Fruit fly (Drosophila melanogaster) whole organism, embryonic: Measurements from ENCODE around the gene CG10038.

ENCODE experiments used
- ATbp ChIP-seq: fragments of 200-800 bp; sonication (Bioruptor generic); optimal IDR thresholded peaks from 2 replicates; lab custom pipeline; 2017; ENCODE audit warnings: missing biosample characterization, mild to moderate bottlenecking, missing genetic modification characterization, missing genetic modification reagents
- Adf1 ChIP-seq: fragments of 200-800 bp; sonication (Bioruptor generic); IDR thresholded peaks from 2 replicates; pipeline ENCODE4 v1.3.6; 2022; ENCODE audit warnings: missing biosample characterization, missing genetic modification characterization
- Atf3 ChIP-seq: fragments of 200-800 bp; sonication (Bioruptor generic); optimal IDR thresholded peaks from 3 replicates; lab custom pipeline; 2016; ENCODE audit warnings: missing biosample characterization, missing genetic modification characterization
- BEAF-32 ChIP-seq: fragments of 200-800 bp; sonication (Bioruptor generic); optimal IDR thresholded peaks from 3 replicates; lab custom pipeline; 2017; ENCODE audit warnings: missing biosample characterization, missing genetic modification characterization, mild to moderate bottlenecking, moderate library complexity, missing genetic modification reagents
- Blimp-1 ChIP-seq: fragments of 200-800 bp; sonication (Bioruptor generic); optimal IDR thresholded peaks from 3 replicates; lab custom pipeline; 2018; ENCODE audit warnings: missing biosample characterization, missing genetic modification characterization, mild to moderate bottlenecking, moderate library complexity, missing genetic modification reagents
- CG10543 ChIP-seq: fragments of 200-800 bp; sonication (Bioruptor generic); optimal IDR thresholded peaks from 3 replicates; lab custom pipeline; 2017; ENCODE audit warnings: missing biosample characterization, mild to moderate bottlenecking, missing genetic modification characterization, moderate library complexity
- CG10959 ChIP-seq: fragments of 200-800 bp; sonication (Bioruptor generic); IDR thresholded peaks from 2 replicates; pipeline ENCODE4 v1.3.6; 2022; ENCODE audit warnings: missing biosample characterization, missing genetic modification characterization
- CG10979 ChIP-seq: fragments of 200-800 bp; sonication (Bioruptor generic); optimal IDR thresholded peaks from 2 replicates; lab custom pipeline; 2018; ENCODE audit warnings: missing biosample characterization, mild to moderate bottlenecking, missing genetic modification characterization, moderate library complexity
- CG13287 ChIP-seq: fragments of 200-800 bp; sonication (Bioruptor generic); IDR thresholded peaks from 2 replicates; pipeline ENCODE4 v1.3.6; 2022; ENCODE audit warnings: missing biosample characterization, missing genetic modification characterization; ENCODE audit not compliant: partially characterized antibody
- CG1647 ChIP-seq: fragments of 200-800 bp; sonication (Bioruptor generic); optimal IDR thresholded peaks from 3 replicates; lab custom pipeline; 2016; ENCODE audit warnings: missing biosample characterization, missing genetic modification characterization
- CG3281 ChIP-seq: fragments of 200-800 bp; sonication (Bioruptor generic); optimal IDR thresholded peaks from 3 replicates; lab custom pipeline; 2017; ENCODE audit warnings: missing biosample characterization, mild to moderate bottlenecking, missing genetic modification characterization
- CG4854 ChIP-seq: fragments of 200-800 bp; sonication (Bioruptor generic); optimal IDR thresholded peaks from 2 replicates; lab custom pipeline; 2016; ENCODE audit warnings: missing biosample characterization, missing genetic modification characterization, inconsistent platforms
- CG6689 ChIP-seq: fragments of 200-800 bp; sonication (Bioruptor generic); IDR thresholded peaks from 2 replicates; pipeline ENCODE4 v1.3.6; 2022; ENCODE audit warnings: missing biosample characterization, missing genetic modification characterization
- CG7786 ChIP-seq: fragments of 200-800 bp; sonication (Bioruptor generic); optimal IDR thresholded peaks from 2 replicates; lab custom pipeline; 2016; ENCODE audit warnings: missing biosample characterization, missing genetic modification characterization
- CG8478 ChIP-seq: fragments of >200 bp; optimal IDR thresholded peaks from 2 replicates; lab custom pipeline; 2018
- CG9609 ChIP-seq: fragments of 200-800 bp; sonication (Bioruptor generic); optimal IDR thresholded peaks from 3 replicates; lab custom pipeline; 2016; ENCODE audit warnings: missing biosample characterization, missing genetic modification characterization
- CkIIα-i1 ChIP-seq: fragments of 200-800 bp; sonication (Bioruptor generic); IDR thresholded peaks from 2 replicates; pipeline ENCODE4 v1.3.6; 2022; ENCODE audit warnings: missing biosample characterization, missing genetic modification characterization
- Doc2 ChIP-seq: fragments of 200-800 bp; sonication (Bioruptor generic); IDR thresholded peaks from 2 replicates; pipeline ENCODE4 v1.3.6; 2022; ENCODE audit warnings: missing biosample characterization, missing genetic modification characterization
- Ets65A ChIP-seq: fragments of 200-800 bp; sonication (Bioruptor generic); peaks from one replicate; lab custom pipeline; 2016; ENCODE audit warnings: missing biosample characterization, missing genetic modification characterization
- Fer1 ChIP-seq: fragments of 200-800 bp; sonication (Bioruptor generic); optimal IDR thresholded peaks from 2 replicates; lab custom pipeline; 2017; ENCODE audit warnings: missing biosample characterization, mild to moderate bottlenecking, missing genetic modification characterization
- Hand ChIP-seq: fragments of 200-800 bp; sonication (Bioruptor generic); optimal IDR thresholded peaks from 2 replicates; lab custom pipeline; 2017; ENCODE audit warnings: mild to moderate bottlenecking, missing biosample characterization, missing genetic modification reagents, missing genetic modification characterization
- Hr3 ChIP-seq: fragments of 200-800 bp; sonication (Bioruptor generic); optimal IDR thresholded peaks from 3 replicates; lab custom pipeline; 2016; ENCODE audit warnings: missing biosample characterization, missing genetic modification characterization
- Jarid2 ChIP-seq: fragments of 200-800 bp; sonication (Bioruptor generic); optimal IDR thresholded peaks from 3 replicates; lab custom pipeline; 2017; ENCODE audit warnings: mild to moderate bottlenecking, missing biosample characterization, missing genetic modification reagents, missing genetic modification characterization
- MBD-R2 ChIP-seq: fragments of 200-800 bp; sonication (Bioruptor generic); IDR thresholded peaks from 2 replicates; pipeline ENCODE4 v1.3.6; 2022; ENCODE audit warnings: missing biosample characterization, missing genetic modification characterization
- Mad ChIP-seq: fragments of 200-800 bp; sonication (Bioruptor generic); optimal IDR thresholded peaks from 2 replicates; lab custom pipeline; 2016; ENCODE audit warnings: missing biosample characterization, missing genetic modification characterization
- Mrtf ChIP-seq: fragments of 200-800 bp; sonication (Bioruptor generic); IDR thresholded peaks from 3 replicates; pipeline ENCODE4 v1.3.6; 2022; ENCODE audit warnings: missing biosample characterization, missing genetic modification characterization
- Opbp ChIP-seq: fragments of 200-800 bp; sonication (Bioruptor generic); IDR thresholded peaks from 3 replicates; pipeline ENCODE4 v1.3.6; 2022; ENCODE audit warnings: missing biosample characterization, missing genetic modification characterization; ENCODE audit not compliant: partially characterized antibody
- Rfx ChIP-seq: fragments of 200-800 bp; sonication (Bioruptor generic); IDR thresholded peaks from 2 replicates; pipeline ENCODE4 v1.3.6; 2022; ENCODE audit warnings: missing biosample characterization, missing genetic modification characterization
- TFAM ChIP-seq: fragments of 200-800 bp; sonication (Bioruptor generic); optimal IDR thresholded peaks from 2 replicates; lab custom pipeline; 2017; ENCODE audit warnings: missing biosample characterization, missing genetic modification characterization, inconsistent platforms
- Taf1 ChIP-seq: fragments of 200-800 bp; sonication (Bioruptor generic); IDR thresholded peaks from 2 replicates; pipeline ENCODE4 v1.3.6; 2022; ENCODE audit warnings: missing biosample characterization, missing genetic modification characterization
- Trl ChIP-seq, 3 experiments: fragments of >200 bp in 2 of 3; fragments of 200-800 bp in 1 of 3; sonication (Bioruptor generic) in 1 of 3; optimal IDR thresholded peaks; 2 replicates in 1 of 3; 3 replicates in 2 of 3; lab custom pipeline; 2016 to 2017; ENCODE audit warnings: missing biosample characterization in 1 of 3, missing genetic modification characterization in 1 of 3
- Xbp1 ChIP-seq: fragments of 200-800 bp; sonication (Bioruptor generic); optimal IDR thresholded peaks from 3 replicates; lab custom pipeline; 2016; ENCODE audit warnings: missing biosample characterization, mild to moderate bottlenecking, missing genetic modification characterization
- chn ChIP-seq: fragments of 200-800 bp; sonication (Bioruptor generic); optimal IDR thresholded peaks from 2 replicates; lab custom pipeline; 2016; ENCODE audit warnings: missing biosample characterization, missing genetic modification characterization
- fu2 ChIP-seq: fragments of 200-800 bp; sonication (Bioruptor generic); optimal IDR thresholded peaks from 2 replicates; lab custom pipeline; 2016; ENCODE audit warnings: missing biosample characterization, missing genetic modification characterization
- ham ChIP-seq: fragments of 200-800 bp; sonication (Bioruptor generic); IDR thresholded peaks from 2 replicates; pipeline ENCODE4 v1.3.6; 2022; ENCODE audit warnings: missing biosample characterization, missing genetic modification characterization
- hkb ChIP-seq, 2 experiments: fragments of 200-800 bp in 1 of 2; fragments of >200 bp in 1 of 2; sonication (Bioruptor generic) in 1 of 2; IDR thresholded peaks in 1 of 2; optimal IDR thresholded peaks in 1 of 2; 2 replicates each; pipeline versions ENCODE4 v1.3.6 to Lab custom; 2017 to 2022; ENCODE audit warnings: missing biosample characterization in 1 of 2, missing genetic modification characterization in 1 of 2
- kni ChIP-seq: fragments of 200-800 bp; sonication (Bioruptor generic); optimal IDR thresholded peaks from 3 replicates; lab custom pipeline; 2017; ENCODE audit warnings: mild to moderate bottlenecking, missing biosample characterization, missing genetic modification reagents, missing genetic modification characterization
- lab ChIP-seq: fragments of 200-800 bp; sonication (Bioruptor generic); optimal IDR thresholded peaks from 3 replicates; lab custom pipeline; 2017; ENCODE audit warnings: missing biosample characterization, missing genetic modification characterization, mild to moderate bottlenecking, moderate library complexity, missing genetic modification reagents
- onecut ChIP-seq: fragments of 200-800 bp; sonication (Bioruptor generic); IDR thresholded peaks from 2 replicates; pipeline ENCODE4 v1.3.6; 2022; ENCODE audit warnings: missing biosample characterization, missing genetic modification characterization
- pnt ChIP-seq: fragments of 200-800 bp; sonication (Bioruptor generic); optimal IDR thresholded peaks from 3 replicates; lab custom pipeline; 2016; ENCODE audit warnings: missing biosample characterization, missing genetic modification characterization
- rib ChIP-seq: fragments of 200-800 bp; sonication (Bioruptor generic); IDR thresholded peaks from 2 replicates; pipeline ENCODE4 v1.3.6; 2022; ENCODE audit warnings: missing biosample characterization, missing genetic modification characterization
- row ChIP-seq: fragments of 200-800 bp; sonication (Bioruptor generic); IDR thresholded peaks from 3 replicates; pipeline ENCODE4 v1.3.6; 2022; ENCODE audit warnings: missing biosample characterization, missing genetic modification characterization
- schlank ChIP-seq: fragments of 200-800 bp; sonication (Bioruptor generic); optimal IDR thresholded peaks from 2 replicates; lab custom pipeline; 2018; ENCODE audit warnings: missing biosample characterization, mild to moderate bottlenecking, missing genetic modification characterization
- sd ChIP-seq: fragments of 200-800 bp; sonication (Bioruptor generic); optimal IDR thresholded peaks from 3 replicates; lab custom pipeline; 2018; ENCODE audit warnings: missing biosample characterization, mild to moderate bottlenecking, missing genetic modification characterization, moderate library complexity
- sisA ChIP-seq: fragments of 200-800 bp; sonication (Bioruptor generic); IDR thresholded peaks from 2 replicates; pipeline ENCODE4 v1.3.6; 2022; ENCODE audit warnings: missing biosample characterization, missing genetic modification characterization
- sqz ChIP-seq: fragments of 200-800 bp; sonication (Bioruptor generic); optimal IDR thresholded peaks from 3 replicates; lab custom pipeline; 2018; ENCODE audit warnings: missing biosample characterization, mild to moderate bottlenecking, missing genetic modification characterization
- stc ChIP-seq: fragments of 200-800 bp; sonication (Bioruptor generic); IDR thresholded peaks from 2 replicates; pipeline ENCODE4 v1.3.6; 2022; ENCODE audit warnings: missing biosample characterization, missing genetic modification characterization
- toy ChIP-seq: fragments of 200-800 bp; sonication (Bioruptor generic); IDR thresholded peaks from 2 replicates; pipeline ENCODE4 v1.3.6; 2022; ENCODE audit warnings: missing biosample characterization, missing genetic modification characterization
- z ChIP-seq: fragments of 200-800 bp; sonication (Bioruptor generic); IDR thresholded peaks from 3 replicates; pipeline ENCODE4 v1.3.6; 2022; ENCODE audit warnings: missing biosample characterization, missing genetic modification characterization
- zen ChIP-seq: fragments of 200-800 bp; sonication (Bioruptor generic); optimal IDR thresholded peaks from 3 replicates; lab custom pipeline; 2018; ENCODE audit warnings: missing biosample characterization, mild to moderate bottlenecking, missing genetic modification characterization, moderate library complexity
- zfh1 ChIP-seq: fragments of 200-800 bp; sonication (Bioruptor generic); IDR thresholded peaks from 3 replicates; pipeline ENCODE4 v1.3.6; 2022; ENCODE audit warnings: missing biosample characterization, missing genetic modification characterization

Gene CG10038

dm6 chr3R:12359837-12360236 lies 9.4 kb upstream of the CG10038 start, which contains the start of gene CG4115:
Gene CG4115 (plus strand): TSS chr3R:12360008.
- TF ChIP-seq Adf1 (GFP tag; lab: Robert Waterston, UW) (no peak), Fer1 (GFP tag; lab: Kevin White, UChicago) (no peak), CG3281 (GFP tag; lab: Kevin White, UChicago) (no peak), TFAM (GFP tag; lab: Kevin White, UChicago) (no peak), row (GFP tag; lab: Robert Waterston, UW) (0 out of 3 replicates have a peak, but pooled peaks have one; percentile 5), CG4854 (no peak), CG10543 (GFP tag; lab: Kevin White, UChicago) (no peak), rib (0 out of 2 replicates have a peak, but pooled peaks have one; percentile 21), Doc2 (GFP tag; lab: Robert Waterston, UW) (no peak), Atf3 (GFP tag; lab: Kevin White, UChicago) (no peak), Trl (optimal IDR thresholded peaks at IDR 0.05; lab: Kevin White, UChicago) (peak; percentile 7 to 32), Trl (GFP tag; optimal IDR thresholded peaks at IDR 0.05; lab: Kevin White, UChicago) (no peak), Taf1 (GFP tag; lab: Robert Waterston, UW) (no peak), sisA (GFP tag; lab: Robert Waterston, UW) (no peak), Rfx (peak; percentile 16; the same call in 1 of the 2 replicates), onecut (peak; percentile 67), sd (tag; lab: Kevin White, UChicago) (peak; percentile 80), ATbp (GFP tag; lab: Kevin White, UChicago) (no peak), Jarid2 (GFP tag; lab: Kevin White, UChicago) (peak; percentile 40), CkIIα-i1 (no peak), chn (no peak), CG8478 (lab: Kevin White, UChicago) (no peak), zfh1 (no peak), Xbp1 (GFP tag; lab: Kevin White, UChicago) (no peak), schlank (tag; lab: Kevin White, UChicago) (no peak), Hand (GFP tag; lab: Kevin White, UChicago) (no peak), CG10979 (no peak), MBD-R2 (GFP tag; lab: Robert Waterston, UW) (no peak), Opbp (GFP tag; lab: Robert Waterston, UW) (0 out of 3 replicates have a peak, but pooled peaks have one; percentile 4), ham (GFP tag; lab: Robert Waterston, UW) (peak; percentile 29; the same call in 1 of the 2 replicates), Mrtf (GFP tag; lab: Robert Waterston, UW) (no peak), z (peak; percentile 80), CG10959 (GFP tag; lab: Robert Waterston, UW) (no peak), Blimp-1 (GFP tag; lab: Kevin White, UChicago) (peak; percentile 93), Mad (GFP tag; lab: Kevin White, UChicago) (no peak), zen (no peak), fu2 (no peak), lab (GFP tag; lab: Kevin White, UChicago) (no peak), CG13287 (GFP tag; lab: Robert Waterston, UW) (peak; percentile 24; the same call in 1 of the 2 replicates), kni (GFP tag; lab: Kevin White, UChicago) (peak; percentile 23), CG6689 (GFP tag; lab: Robert Waterston, UW) (no peak), CG9609 (GFP tag; lab: Kevin White, UChicago) (no peak), Hr3 (GFP tag; lab: Kevin White, UChicago) (no peak), pnt (GFP tag; lab: Kevin White, UChicago) (no peak), CG1647 (GFP tag; lab: Kevin White, UChicago) (no peak), BEAF-32 (GFP tag; lab: Kevin White, UChicago) (no peak), hkb (optimal IDR thresholded peaks at IDR 0.05; lab: Kevin White, UChicago) (no peak), hkb (GFP tag; IDR thresholded peaks at IDR 0.05; lab: Robert Waterston, UW) (no peak), stc (GFP tag; lab: Robert Waterston, UW) (0 out of 2 replicates have a peak, but pooled peaks have one; percentile 10), sqz (GFP tag; lab: Kevin White, UChicago) (peak; percentile 40), CG7786 (GFP tag; lab: Kevin White, UChicago) (no peak), Ets65A (GFP tag; lab: Kevin White, UChicago) (no peak), toy (GFP tag; lab: Robert Waterston, UW) (no peak)
